Fruit fly (Drosophila melanogaster) whole organism, embryonic: ENCODE measurements around the gene mnd.
A peak's percentile ranks its signal among the peaks of the same experiment; 100 is the strongest.

ENCODE experiments used
- Ada2b ChIP-seq: fragments of 200-800 bp; sonication (Bioruptor generic); IDR thresholded peaks from 2 replicates; pipeline ENCODE4 v1.3.6; 2022; ENCODE audit warnings: missing biosample characterization, missing genetic modification characterization
- Adf1 ChIP-seq: fragments of 200-800 bp; sonication (Bioruptor generic); IDR thresholded peaks from 2 replicates; pipeline ENCODE4 v1.3.6; 2022; ENCODE audit warnings: missing biosample characterization, missing genetic modification characterization
- Antp ChIP-seq: fragments of 200-800 bp; sonication (Bioruptor generic); optimal IDR thresholded peaks from 3 replicates; lab custom pipeline; 2016; ENCODE audit warnings: missing biosample characterization, missing genetic modification characterization
- Atf6 ChIP-seq: fragments of 200-800 bp; sonication (Bioruptor generic); IDR thresholded peaks from 2 replicates; pipeline ENCODE4 v1.3.6; 2022; ENCODE audit warnings: missing biosample characterization, missing genetic modification characterization
- Awh ChIP-seq: fragments of 200-800 bp; sonication (Bioruptor generic); IDR thresholded peaks from 2 replicates; pipeline ENCODE4, ENCODE4 v1.3.6; 2022; ENCODE audit warnings: missing biosample characterization, missing genetic modification characterization
- B-H1 ChIP-seq: fragments of 200-800 bp; sonication (Bioruptor generic); IDR thresholded peaks from 3 replicates; pipeline ENCODE4 v1.3.6; 2022; ENCODE audit warnings: missing biosample characterization, missing genetic modification characterization
- Bteb2 ChIP-seq: fragments of 200-800 bp; sonication (Bioruptor generic); optimal IDR thresholded peaks from 2 replicates; lab custom pipeline; 2016; ENCODE audit warnings: missing biosample characterization, missing genetic modification characterization
- CG10959 ChIP-seq: fragments of 200-800 bp; sonication (Bioruptor generic); IDR thresholded peaks from 2 replicates; pipeline ENCODE4 v1.3.6; 2022; ENCODE audit warnings: missing biosample characterization, missing genetic modification characterization
- CG11398 ChIP-seq: fragments of 200-800 bp; sonication (Bioruptor generic); optimal IDR thresholded peaks from 2 replicates; lab custom pipeline; 2016; ENCODE audit warnings: missing biosample characterization, missing genetic modification characterization
- CG11723 ChIP-seq: fragments of 200-800 bp; sonication (Bioruptor generic); optimal IDR thresholded peaks from 2 replicates; lab custom pipeline; 2017; ENCODE audit warnings: missing biosample characterization, mild to moderate bottlenecking, missing genetic modification characterization
- CG15479 ChIP-seq: fragments of 200-800 bp; sonication (Bioruptor generic); optimal IDR thresholded peaks from 3 replicates; lab custom pipeline; 2019; ENCODE audit warnings: missing biosample characterization, mild to moderate bottlenecking, missing genetic modification characterization, moderate library complexity
- CG16815 ChIP-seq: fragments of 200-800 bp; sonication (Bioruptor generic); optimal IDR thresholded peaks from 3 replicates; lab custom pipeline; 2017; ENCODE audit warnings: missing biosample characterization, mild to moderate bottlenecking, missing genetic modification characterization
- CG17359 ChIP-seq: fragments of 200-800 bp; sonication (Bioruptor generic); optimal IDR thresholded peaks from 3 replicates; lab custom pipeline; 2018; ENCODE audit warnings: missing biosample characterization, mild to moderate bottlenecking, missing genetic modification characterization, moderate library complexity
- CG17361 ChIP-seq: fragments of 200-800 bp; sonication (Bioruptor generic); IDR thresholded peaks from 3 replicates; pipeline ENCODE4 v1.3.6; 2022; ENCODE audit warnings: missing biosample characterization, missing genetic modification characterization
- CG2129 ChIP-seq: fragments of 200-800 bp; sonication (Bioruptor generic); IDR thresholded peaks from 2 replicates; pipeline ENCODE4 v1.3.6; 2022; ENCODE audit warnings: missing biosample characterization, missing genetic modification characterization; ENCODE audit not compliant: partially characterized antibody
- CG2678 ChIP-seq: fragments of 200-800 bp; sonication (Bioruptor generic); optimal IDR thresholded peaks from 3 replicates; lab custom pipeline; 2019; ENCODE audit warnings: missing biosample characterization, mild to moderate bottlenecking, missing genetic modification characterization, moderate library complexity
- CG2712 ChIP-seq: fragments of 200-800 bp; optimal IDR thresholded peaks from 3 replicates; lab custom pipeline; 2019; ENCODE audit warnings: missing biosample characterization, mild to moderate bottlenecking, missing genetic modification characterization, moderate library complexity
- CG4328 ChIP-seq: fragments of 200-800 bp; sonication (Bioruptor generic); optimal IDR thresholded peaks from 3 replicates; lab custom pipeline; 2017; ENCODE audit warnings: missing biosample characterization, missing genetic modification reagents, missing genetic modification characterization
- CG4707 ChIP-seq: fragments of 200-800 bp; sonication (Bioruptor generic); optimal IDR thresholded peaks from 2 replicates; lab custom pipeline; 2018; ENCODE audit warnings: missing biosample characterization, mild to moderate bottlenecking, missing genetic modification characterization, moderate library complexity
- CG4730 ChIP-seq: fragments of 200-800 bp; sonication (Bioruptor generic); IDR thresholded peaks from 2 replicates; pipeline ENCODE4 v1.3.6; 2022; ENCODE audit warnings: missing biosample characterization, missing genetic modification characterization
- CG7556 ChIP-seq: fragments of 200-800 bp; sonication (Bioruptor generic); optimal IDR thresholded peaks from 2 replicates; lab custom pipeline; 2017; ENCODE audit warnings: missing biosample characterization, mild to moderate bottlenecking, missing genetic modification characterization
- CG9876 ChIP-seq: fragments of 200-800 bp; sonication (Bioruptor generic); optimal IDR thresholded peaks from 2 replicates; lab custom pipeline; 2016; ENCODE audit warnings: missing biosample characterization, missing genetic modification characterization
- E2f2 ChIP-seq: fragments of 200-800 bp; sonication (Bioruptor generic); IDR thresholded peaks from 2 replicates; pipeline ENCODE4 v1.3.6; 2022; ENCODE audit warnings: missing biosample characterization, missing genetic modification characterization
- Ets97D ChIP-seq: fragments of 200-800 bp; sonication (Bioruptor generic); optimal IDR thresholded peaks from 3 replicates; lab custom pipeline; 2016; ENCODE audit warnings: missing biosample characterization, missing genetic modification characterization
- Fer2 ChIP-seq: fragments of 200-800 bp; sonication (Bioruptor generic); optimal IDR thresholded peaks from 2 replicates; lab custom pipeline; 2018; ENCODE audit warnings: missing biosample characterization, mild to moderate bottlenecking, missing genetic modification characterization, moderate library complexity
- H15 ChIP-seq: fragments of 200-800 bp; sonication (Bioruptor generic); IDR thresholded peaks from 3 replicates; pipeline ENCODE4 v1.3.6; 2022; ENCODE audit warnings: missing biosample characterization, missing genetic modification characterization
- HLHmδ ChIP-seq: fragments of 200-800 bp; sonication (Bioruptor generic); optimal IDR thresholded peaks from 2 replicates; lab custom pipeline; 2018; ENCODE audit warnings: missing biosample characterization, mild to moderate bottlenecking, missing genetic modification characterization, moderate library complexity
- Hand ChIP-seq: fragments of 200-800 bp; sonication (Bioruptor generic); optimal IDR thresholded peaks from 2 replicates; lab custom pipeline; 2017; ENCODE audit warnings: mild to moderate bottlenecking, missing biosample characterization, missing genetic modification reagents, missing genetic modification characterization
- HmgD ChIP-seq: fragments of 200-800 bp; sonication (Bioruptor generic); optimal IDR thresholded peaks from 3 replicates; lab custom pipeline; 2016; ENCODE audit warnings: missing biosample characterization, missing genetic modification characterization
- Hr3 ChIP-seq: fragments of 200-800 bp; sonication (Bioruptor generic); optimal IDR thresholded peaks from 3 replicates; lab custom pipeline; 2016; ENCODE audit warnings: missing biosample characterization, missing genetic modification characterization
- Hr51 ChIP-seq, 2 experiments: fragments of 200-800 bp; sonication (Bioruptor generic); optimal IDR thresholded peaks; 2 replicates in 1 of 2; 3 replicates in 1 of 2; lab custom pipeline; 2016 to 2018; ENCODE audit warnings: missing biosample characterization in 2 of 2, missing genetic modification characterization in 2 of 2, mild to moderate bottlenecking in 1 of 2, moderate library complexity in 1 of 2
- Lim3 ChIP-seq: fragments of 200-800 bp; sonication (Bioruptor generic); IDR thresholded peaks from 2 replicates; pipeline ENCODE4 v1.3.6; 2022; ENCODE audit warnings: missing biosample characterization, missing genetic modification characterization
- Mad ChIP-seq: fragments of 200-800 bp; sonication (Bioruptor generic); optimal IDR thresholded peaks from 2 replicates; lab custom pipeline; 2016; ENCODE audit warnings: missing biosample characterization, missing genetic modification characterization
- Myb ChIP-seq: fragments of 200-800 bp; sonication (Bioruptor generic); optimal IDR thresholded peaks from 2 replicates; lab custom pipeline; 2016; ENCODE audit warnings: missing biosample characterization, missing genetic modification characterization
- Ravus ChIP-seq: fragments of 200-800 bp; sonication (Bioruptor generic); IDR thresholded peaks from 2 replicates; pipeline ENCODE4 v1.3.6; 2022; ENCODE audit warnings: missing biosample characterization, missing genetic modification characterization
- Taf1 ChIP-seq: fragments of 200-800 bp; sonication (Bioruptor generic); IDR thresholded peaks from 2 replicates; pipeline ENCODE4 v1.3.6; 2022; ENCODE audit warnings: missing biosample characterization, missing genetic modification characterization
- esg ChIP-seq: fragments of 200-800 bp; sonication (Bioruptor generic); conservative IDR thresholded peaks from 2 replicates; pipeline ENCODE4 v1.3.6; 2022; ENCODE audit warnings: missing biosample characterization, missing genetic modification characterization
- gsb-n ChIP-seq: fragments of 200-800 bp; sonication (Bioruptor generic); optimal IDR thresholded peaks from 3 replicates; lab custom pipeline; 2018; ENCODE audit warnings: missing biosample characterization, mild to moderate bottlenecking, missing genetic modification characterization
- her ChIP-seq: fragments of 200-800 bp; sonication (Bioruptor generic); optimal IDR thresholded peaks from 2 replicates; lab custom pipeline; 2016; ENCODE audit warnings: missing biosample characterization, missing genetic modification characterization
- hth ChIP-seq: fragments of >200 bp; optimal IDR thresholded peaks from 2 replicates; lab custom pipeline; 2017; ENCODE audit warnings: inconsistent platforms
- insv ChIP-seq, 2 experiments: fragments of 200-800 bp; sonication (Bioruptor generic); optimal IDR thresholded peaks; 3 replicates each; lab custom pipeline; 2016 to 2018; ENCODE audit warnings: missing biosample characterization in 2 of 2, missing genetic modification characterization in 2 of 2
- klu ChIP-seq: fragments of 200-800 bp; sonication (Bioruptor generic); IDR thresholded peaks from 2 replicates; pipeline ENCODE4 v1.3.6; 2022; ENCODE audit warnings: missing biosample characterization, missing genetic modification characterization
- mirr ChIP-seq: fragments of 200-800 bp; sonication (Bioruptor generic); optimal IDR thresholded peaks from 3 replicates; lab custom pipeline; 2018; ENCODE audit warnings: missing biosample characterization, mild to moderate bottlenecking, missing genetic modification characterization
- odd ChIP-seq: fragments of 200-800 bp; sonication (Bioruptor generic); optimal IDR thresholded peaks from 2 replicates; lab custom pipeline; 2017; ENCODE audit warnings: missing biosample characterization, mild to moderate bottlenecking, missing genetic modification characterization
- onecut ChIP-seq: fragments of 200-800 bp; sonication (Bioruptor generic); IDR thresholded peaks from 2 replicates; pipeline ENCODE4 v1.3.6; 2022; ENCODE audit warnings: missing biosample characterization, missing genetic modification characterization
- pros ChIP-seq: fragments of 200-800 bp; sonication (Bioruptor generic); optimal IDR thresholded peaks from 3 replicates; lab custom pipeline; 2019; ENCODE audit warnings: missing biosample characterization, mild to moderate bottlenecking, missing genetic modification characterization, moderate library complexity
- pum ChIP-seq: fragments of 200-800 bp; sonication (Bioruptor generic); optimal IDR thresholded peaks from 2 replicates; lab custom pipeline; 2016; ENCODE audit warnings: missing biosample characterization, missing genetic modification characterization
- pzg ChIP-seq: fragments of 200-800 bp; sonication (Bioruptor generic); optimal IDR thresholded peaks from 3 replicates; lab custom pipeline; 2018; ENCODE audit warnings: missing biosample characterization, mild to moderate bottlenecking, missing genetic modification characterization, moderate library complexity
- sc ChIP-seq, 3 experiments: fragments of >200 bp in 2 of 3; fragments of 200-800 bp in 1 of 3; sonication (Bioruptor generic) in 1 of 3; optimal IDR thresholded peaks; 2 replicates in 2 of 3; 3 replicates in 1 of 3; lab custom pipeline; 2017; ENCODE audit warnings: mild to moderate bottlenecking in 1 of 3, missing biosample characterization in 1 of 3, missing genetic modification characterization in 1 of 3, missing genetic modification reagents in 1 of 3
- slou ChIP-seq: fragments of 200-800 bp; sonication (Bioruptor generic); optimal IDR thresholded peaks from 3 replicates; lab custom pipeline; 2016; ENCODE audit warnings: missing biosample characterization, missing genetic modification characterization
- ssp ChIP-seq: fragments of 200-800 bp; sonication (Bioruptor generic); IDR thresholded peaks from 2 replicates; pipeline ENCODE4 v1.3.6; 2022; ENCODE audit warnings: missing biosample characterization, missing genetic modification characterization
- zfh1 ChIP-seq: fragments of 200-800 bp; sonication (Bioruptor generic); IDR thresholded peaks from 3 replicates; pipeline ENCODE4 v1.3.6; 2022; ENCODE audit warnings: missing biosample characterization, missing genetic modification characterization
- zfh2 ChIP-seq: fragments of 200-800 bp; sonication (Bioruptor generic); optimal IDR thresholded peaks from 2 replicates; lab custom pipeline; 2016; ENCODE audit warnings: missing biosample characterization, missing genetic modification characterization

mnd gene

dm6 chr3L:14942769-14943168, 42.1 kb upstream of the mnd start (continued):
- peak; percentile 90 for TF ChIP-seq Myb
- no peak for TF ChIP-seq CG7556 (GFP tag; lab: Kevin White, UChicago)
- TF ChIP-seq hth (lab: Kevin White, UChicago) = no peak
- TF ChIP-seq Atf6 (GFP tag; lab: Robert Waterston, UW) = no peak
- no peak for TF ChIP-seq CG4730 (GFP tag; lab: Robert Waterston, UW)
- TF ChIP-seq esg (GFP tag; lab: Robert Waterston, UW) = no peak
- TF ChIP-seq her (GFP tag; lab: Kevin White, UChicago) = no peak
- TF ChIP-seq pros = no peak
- TF ChIP-seq Ravus (GFP tag; lab: Robert Waterston, UW) = no peak
- TF ChIP-seq CG4707 (GFP tag; lab: Kevin White, UChicago) = no peak
- no peak for TF ChIP-seq CG17359 (tag; lab: Kevin White, UChicago)
- no peak for TF ChIP-seq CG11398 (GFP tag; lab: Kevin White, UChicago)
- no peak for TF ChIP-seq CG10959 (GFP tag; lab: Robert Waterston, UW)
- no peak for TF ChIP-seq Awh (GFP tag; lab: Robert Waterston, UW)
- TF ChIP-seq Fer2 (tag; lab: Kevin White, UChicago) = no peak
- no peak for TF ChIP-seq Hr3 (GFP tag; lab: Kevin White, UChicago)
- no peak for TF ChIP-seq CG15479 (GFP tag; lab: Kevin White, UChicago)
- TF ChIP-seq slou = no peak
- TF ChIP-seq onecut (GFP tag; lab: Robert Waterston, UW) = no peak
- no peak for TF ChIP-seq Adf1 (GFP tag; lab: Robert Waterston, UW)
- no peak for TF ChIP-seq mirr
- no peak for TF ChIP-seq zfh2 (GFP tag; lab: Kevin White, UChicago)
- no peak for TF ChIP-seq HLHmδ (GFP tag; lab: Kevin White, UChicago)
- TF ChIP-seq Lim3 (GFP tag; lab: Robert Waterston, UW) = no peak
- TF ChIP-seq CG2712 (tag; lab: Kevin White, UChicago) = peak; percentile 33
- no peak for TF ChIP-seq CG9876 (GFP tag; lab: Kevin White, UChicago)
- no peak for TF ChIP-seq Mad (GFP tag; lab: Kevin White, UChicago)
- TF ChIP-seq E2f2 = peak; percentile 99
- no peak for TF ChIP-seq Taf1 (GFP tag; lab: Robert Waterston, UW)
- no peak for TF ChIP-seq Antp
- TF ChIP-seq Bteb2 = no peak
- no peak for TF ChIP-seq klu (GFP tag; lab: Robert Waterston, UW)
- TF ChIP-seq B-H1 = no peak
- TF ChIP-seq zfh1 = no peak
- TF ChIP-seq ssp (GFP tag; lab: Robert Waterston, UW) = no peak
- peak; percentile 0 for TF ChIP-seq HmgD (GFP tag; lab: Kevin White, UChicago)
- TF ChIP-seq Hand (GFP tag; lab: Kevin White, UChicago) = no peak
- TF ChIP-seq pzg (GFP tag; lab: Kevin White, UChicago) = peak; percentile 58
- TF ChIP-seq Hr51 (GFP tag; optimal IDR thresholded peaks at IDR 0.05; lab: Kevin White, UChicago) = no peak
- no peak for TF ChIP-seq gsb-n (tag; lab: Kevin White, UChicago)
- TF ChIP-seq CG11723 (GFP tag; lab: Kevin White, UChicago) = no peak
- no peak for TF ChIP-seq CG17361 (GFP tag; lab: Robert Waterston, UW)
- no peak for TF ChIP-seq odd
- TF ChIP-seq CG2678 (tag; lab: Kevin White, UChicago) = no peak
- TF ChIP-seq sc (optimal IDR thresholded peaks at IDR 0.05; lab: Kevin White, UChicago) = no peak
- no peak for TF ChIP-seq sc (GFP tag; optimal IDR thresholded peaks at IDR 0.05; lab: Kevin White, UChicago)
- TF ChIP-seq H15 = no peak
- TF ChIP-seq CG16815 (GFP tag; lab: Kevin White, UChicago) = no peak
- no peak for TF ChIP-seq CG4328
- TF ChIP-seq Ets97D = peak; percentile 34
- TF ChIP-seq CG2129 = peak; percentile 29; the same call in 1 of the 2 replicates
- TF ChIP-seq pum (GFP tag; lab: Kevin White, UChicago) = no peak
- TF ChIP-seq Ada2b (GFP tag; lab: Robert Waterston, UW) = no peak
- TF ChIP-seq insv (GFP tag; optimal IDR thresholded peaks at IDR 0.05; lab: Kevin White, UChicago) = no peak
